Fruit fly (Drosophila melanogaster) whole organism, embryonic: ENCODE measurements around the gene Ugt316A1.

Experiments
- Atf-2 ChIP-seq: fragments of 200-800 bp; sonication (Bioruptor generic); optimal IDR thresholded peaks from 2 replicates; lab custom pipeline; 2016; ENCODE audit warnings: missing biosample characterization, missing genetic modification characterization
- B-H2 ChIP-seq: fragments of 200-800 bp; sonication (Bioruptor generic); optimal IDR thresholded peaks from 2 replicates; lab custom pipeline; 2018; ENCODE audit warnings: missing biosample characterization, mild to moderate bottlenecking, missing genetic modification characterization
- CG10209 ChIP-seq: fragments of 200-800 bp; sonication (Bioruptor generic); optimal IDR thresholded peaks from 3 replicates; lab custom pipeline; 2017; ENCODE audit warnings: missing biosample characterization, mild to moderate bottlenecking, missing genetic modification characterization, missing genetic modification reagents
- CG12299 ChIP-seq: fragments of 200-800 bp; sonication (Bioruptor generic); optimal IDR thresholded peaks from 2 replicates; lab custom pipeline; 2018; ENCODE audit warnings: missing biosample characterization, mild to moderate bottlenecking, missing genetic modification characterization
- CG1233 ChIP-seq: fragments of 200-800 bp; sonication (Bioruptor generic); optimal IDR thresholded peaks from 4 replicates; lab custom pipeline; 2018; ENCODE audit warnings: missing biosample characterization, mild to moderate bottlenecking, missing genetic modification characterization
- CG12391 ChIP-seq: fragments of 200-800 bp; sonication (Bioruptor generic); optimal IDR thresholded peaks from 3 replicates; lab custom pipeline; 2018; ENCODE audit warnings: missing biosample characterization, mild to moderate bottlenecking, missing genetic modification characterization, moderate library complexity
- CG1832 ChIP-seq: fragments of 200-800 bp; sonication (Bioruptor generic); optimal IDR thresholded peaks from 2 replicates; lab custom pipeline; 2017; ENCODE audit warnings: missing biosample characterization, mild to moderate bottlenecking, missing genetic modification characterization, inconsistent platforms
- CG18619 ChIP-seq: fragments of 200-800 bp; sonication (Bioruptor generic); optimal IDR thresholded peaks from 3 replicates; lab custom pipeline; 2017; ENCODE audit warnings: missing biosample characterization, mild to moderate bottlenecking, missing genetic modification characterization
- CG2202 ChIP-seq: fragments of 200-800 bp; sonication (Bioruptor generic); optimal IDR thresholded peaks from 2 replicates; lab custom pipeline; 2018; ENCODE audit warnings: missing biosample characterization, mild to moderate bottlenecking, missing genetic modification characterization
- CG3726 ChIP-seq: fragments of 200-800 bp; sonication (Bioruptor generic); IDR thresholded peaks from 3 replicates; pipeline ENCODE4, ENCODE4 v1.3.6; 2022; ENCODE audit warnings: missing biosample characterization, missing genetic modification characterization
- CG3847 ChIP-seq: fragments of 200-800 bp; sonication (Bioruptor generic); IDR thresholded peaks from 2 replicates; pipeline ENCODE4 v1.3.6; 2022; ENCODE audit warnings: missing biosample characterization, missing genetic modification characterization
- CG3995 ChIP-seq: fragments of 200-800 bp; sonication (Bioruptor generic); optimal IDR thresholded peaks from 3 replicates; lab custom pipeline; 2016; ENCODE audit warnings: missing biosample characterization, missing genetic modification characterization
- CG4360 ChIP-seq: fragments of 200-800 bp; sonication (Bioruptor generic); IDR thresholded peaks from 2 replicates; pipeline ENCODE4 v1.3.6; 2022; ENCODE audit warnings: missing biosample characterization, missing genetic modification characterization
- CG4404 ChIP-seq: fragments of 200-800 bp; sonication (Bioruptor generic); IDR thresholded peaks from 2 replicates; pipeline ENCODE4 v1.3.6; 2022; ENCODE audit warnings: missing biosample characterization, missing genetic modification characterization
- CG5953 ChIP-seq: fragments of 200-800 bp; sonication (Bioruptor generic); IDR thresholded peaks from 2 replicates; pipeline ENCODE4 v1.3.6; 2022; ENCODE audit warnings: missing biosample characterization, missing genetic modification characterization
- CG6813 ChIP-seq: fragments of 200-800 bp; sonication (Bioruptor generic); optimal IDR thresholded peaks from 2 replicates; lab custom pipeline; 2017; ENCODE audit warnings: missing biosample characterization, missing genetic modification characterization, mild to moderate bottlenecking, moderate library complexity, missing genetic modification reagents
- CG8089 ChIP-seq: fragments of 200-800 bp; sonication (Bioruptor generic); optimal IDR thresholded peaks from 3 replicates; lab custom pipeline; 2016; ENCODE audit warnings: missing biosample characterization, missing genetic modification characterization
- CG8924 ChIP-seq: fragments of 200-800 bp; optimal IDR thresholded peaks from 3 replicates; lab custom pipeline; 2019; ENCODE audit warnings: missing biosample characterization, mild to moderate bottlenecking, missing genetic modification characterization, moderate library complexity
- CG9437 ChIP-seq: fragments of 200-800 bp; sonication (Bioruptor generic); optimal IDR thresholded peaks from 2 replicates; lab custom pipeline; 2018; ENCODE audit warnings: missing biosample characterization, mild to moderate bottlenecking, missing genetic modification characterization
- D ChIP-seq, 2 experiments: fragments of 200-800 bp in 1 of 2; fragments of >200 bp in 1 of 2; sonication (Bioruptor generic) in 1 of 2; optimal IDR thresholded peaks; 2 replicates in 1 of 2; 3 replicates in 1 of 2; lab custom pipeline; 2017; ENCODE audit warnings: mild to moderate bottlenecking in 1 of 2, missing biosample characterization in 1 of 2, missing genetic modification characterization in 1 of 2, missing genetic modification reagents in 1 of 2
- Dek ChIP-seq: fragments of 200-800 bp; sonication (Bioruptor generic); optimal IDR thresholded peaks from 3 replicates; lab custom pipeline; 2019; ENCODE audit warnings: missing biosample characterization, mild to moderate bottlenecking, missing genetic modification characterization, moderate library complexity
- Dll ChIP-seq: fragments of 200-800 bp; sonication (Bioruptor generic); IDR thresholded peaks from 4 replicates; pipeline ENCODE4 v1.3.6; 2022; ENCODE audit warnings: missing biosample characterization, missing genetic modification characterization; ENCODE audit not compliant: partially characterized antibody
- E2f2 ChIP-seq: fragments of 200-800 bp; sonication (Bioruptor generic); IDR thresholded peaks from 2 replicates; pipeline ENCODE4 v1.3.6; 2022; ENCODE audit warnings: missing biosample characterization, missing genetic modification characterization
- H15 ChIP-seq: fragments of 200-800 bp; sonication (Bioruptor generic); IDR thresholded peaks from 3 replicates; pipeline ENCODE4 v1.3.6; 2022; ENCODE audit warnings: missing biosample characterization, missing genetic modification characterization
- Hmr ChIP-seq: fragments of 200-800 bp; sonication (Bioruptor generic); optimal IDR thresholded peaks from 3 replicates; lab custom pipeline; 2017; ENCODE audit warnings: mild to moderate bottlenecking, missing biosample characterization, missing genetic modification reagents, missing genetic modification characterization
- Poxn ChIP-seq: fragments of 200-800 bp; sonication (Bioruptor generic); IDR thresholded peaks from 2 replicates; pipeline ENCODE4 v1.3.6; 2022; ENCODE audit warnings: missing biosample characterization, missing genetic modification characterization
- Rx ChIP-seq: fragments of 200-800 bp; sonication (Bioruptor generic); IDR thresholded peaks from 2 replicates; pipeline ENCODE4 v1.3.6; 2022; ENCODE audit warnings: missing biosample characterization, missing genetic modification characterization
- Sry-β ChIP-seq: fragments of 200-800 bp; sonication (Bioruptor generic); optimal IDR thresholded peaks from 2 replicates; lab custom pipeline; 2018; ENCODE audit warnings: missing biosample characterization, mild to moderate bottlenecking, missing genetic modification characterization, moderate library complexity
- Trl ChIP-seq, 3 experiments: fragments of >200 bp in 2 of 3; fragments of 200-800 bp in 1 of 3; sonication (Bioruptor generic) in 1 of 3; optimal IDR thresholded peaks; 2 replicates in 1 of 3; 3 replicates in 2 of 3; lab custom pipeline; 2016 to 2017; ENCODE audit warnings: missing biosample characterization in 1 of 3, missing genetic modification characterization in 1 of 3
- Usf ChIP-seq: fragments of 200-800 bp; sonication (Bioruptor generic); optimal IDR thresholded peaks from 2 replicates; lab custom pipeline; 2017; ENCODE audit warnings: missing genotype, missing biosample characterization, missing genetic modification characterization
- Vsx1 ChIP-seq: fragments of 200-800 bp; sonication (Bioruptor generic); optimal IDR thresholded peaks from 2 replicates; lab custom pipeline; 2017; ENCODE audit warnings: missing biosample characterization, mild to moderate bottlenecking, missing genetic modification characterization, missing genetic modification reagents
- ap ChIP-seq: fragments of 200-800 bp; sonication (Bioruptor generic); IDR thresholded peaks from 2 replicates; pipeline ENCODE4 v1.3.6; 2022; ENCODE audit warnings: missing biosample characterization, missing genetic modification characterization
- bowl ChIP-seq: fragments of 200-800 bp; sonication (Bioruptor generic); IDR thresholded peaks from 2 replicates; pipeline ENCODE4 v1.3.6; 2022; ENCODE audit warnings: missing biosample characterization, missing genetic modification characterization
- fd102C ChIP-seq: fragments of 200-800 bp; sonication (Bioruptor generic); optimal IDR thresholded peaks from 2 replicates; lab custom pipeline; 2018; ENCODE audit warnings: missing biosample characterization, mild to moderate bottlenecking, missing genetic modification characterization, moderate library complexity
- fu2 ChIP-seq: fragments of 200-800 bp; sonication (Bioruptor generic); optimal IDR thresholded peaks from 2 replicates; lab custom pipeline; 2016; ENCODE audit warnings: missing biosample characterization, missing genetic modification characterization
- gce ChIP-seq: fragments of 200-800 bp; sonication (Bioruptor generic); IDR thresholded peaks from 3 replicates; pipeline ENCODE4 v1.3.6; 2022; ENCODE audit warnings: missing biosample characterization, missing genetic modification characterization
- gt ChIP-seq: fragments of 200-800 bp; sonication (Bioruptor generic); IDR thresholded peaks from 2 replicates; pipeline ENCODE4 v1.3.6; 2022; ENCODE audit warnings: missing biosample characterization, missing genetic modification characterization
- ham ChIP-seq: fragments of 200-800 bp; sonication (Bioruptor generic); IDR thresholded peaks from 2 replicates; pipeline ENCODE4 v1.3.6; 2022; ENCODE audit warnings: missing biosample characterization, missing genetic modification characterization
- hb ChIP-seq: fragments of 200-800 bp; sonication (Bioruptor generic); IDR thresholded peaks from 3 replicates; pipeline ENCODE4 v1.3.6; 2022; ENCODE audit warnings: missing biosample characterization, missing genetic modification characterization; ENCODE audit not compliant: partially characterized antibody
- jigr1 ChIP-seq: fragments of 200-800 bp; sonication (Bioruptor generic); IDR thresholded peaks from 3 replicates; pipeline ENCODE4 v1.3.6; 2022; ENCODE audit warnings: missing biosample characterization, missing genetic modification characterization
- kni ChIP-seq: fragments of 200-800 bp; sonication (Bioruptor generic); optimal IDR thresholded peaks from 3 replicates; lab custom pipeline; 2017; ENCODE audit warnings: mild to moderate bottlenecking, missing biosample characterization, missing genetic modification reagents, missing genetic modification characterization
- mam ChIP-seq: fragments of 200-800 bp; sonication (Bioruptor generic); optimal IDR thresholded peaks from 3 replicates; lab custom pipeline; 2016; ENCODE audit warnings: missing biosample characterization, missing genetic modification characterization
- onecut ChIP-seq: fragments of 200-800 bp; sonication (Bioruptor generic); IDR thresholded peaks from 2 replicates; pipeline ENCODE4 v1.3.6; 2022; ENCODE audit warnings: missing biosample characterization, missing genetic modification characterization
- otp ChIP-seq: fragments of 200-800 bp; sonication (Bioruptor generic); IDR thresholded peaks from 3 replicates; pipeline ENCODE4, ENCODE4 v1.3.6; 2022; ENCODE audit warnings: missing biosample characterization, missing genetic modification characterization
- repo ChIP-seq: fragments of 200-800 bp; sonication (Bioruptor generic); optimal IDR thresholded peaks from 2 replicates; lab custom pipeline; 2016; ENCODE audit warnings: missing biosample characterization, missing genetic modification characterization
- unpg ChIP-seq: fragments of 200-800 bp; sonication (Bioruptor generic); optimal IDR thresholded peaks from 3 replicates; lab custom pipeline; 2018; ENCODE audit warnings: missing biosample characterization, mild to moderate bottlenecking, missing genetic modification characterization, moderate library complexity
- wek ChIP-seq: fragments of 200-800 bp; sonication (Bioruptor generic); optimal IDR thresholded peaks from 3 replicates; lab custom pipeline; 2018; ENCODE audit warnings: missing biosample characterization, mild to moderate bottlenecking, missing genetic modification characterization, moderate library complexity
- wor ChIP-seq: fragments of 200-800 bp; sonication (Bioruptor generic); IDR thresholded peaks from 2 replicates; pipeline ENCODE4 v1.3.6; 2022; ENCODE audit warnings: missing biosample characterization, missing genetic modification characterization

Gene Ugt316A1

DNA sequence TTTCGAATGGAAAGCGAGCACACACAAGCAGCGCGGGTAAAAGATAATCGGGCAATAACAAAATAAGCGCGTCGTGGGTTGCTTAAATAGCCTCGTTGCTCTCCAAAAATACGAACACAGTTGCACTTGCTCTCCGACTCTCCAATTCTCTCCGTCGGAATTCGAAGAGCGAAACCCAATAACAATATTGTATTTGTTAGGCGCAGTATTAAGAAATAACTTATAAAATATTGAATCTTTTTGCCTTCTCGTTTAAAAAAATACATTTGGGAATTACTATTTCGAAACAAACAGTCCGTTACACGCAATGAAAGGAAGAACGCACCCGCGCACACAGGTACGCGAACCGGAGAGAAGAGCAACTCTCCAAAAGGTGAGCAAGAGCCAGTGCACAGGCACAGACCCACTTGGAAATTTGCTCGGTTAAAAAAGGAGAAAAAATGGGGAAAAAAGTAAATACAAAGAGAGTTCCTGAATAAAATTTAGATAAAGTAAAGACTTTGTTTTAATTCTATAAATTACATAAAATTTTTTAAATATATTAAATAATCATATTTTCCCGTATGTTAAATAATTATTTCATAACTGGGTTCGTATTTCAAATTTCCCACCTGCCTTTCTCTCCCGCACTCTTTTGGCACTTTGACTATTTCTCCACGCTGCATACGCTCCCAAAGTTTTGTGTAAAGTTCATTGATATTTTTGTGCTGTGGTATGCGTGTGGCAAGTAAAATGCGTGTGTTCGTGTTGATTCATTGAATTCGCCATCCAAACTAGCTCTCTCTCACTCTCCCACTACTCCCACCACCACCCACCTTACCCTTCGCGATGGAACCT is 24.0 kb upstream of the Ugt316A1 start, which contains the start of gene Mkp3 (continued):
- peak; percentile 41 for TF ChIP-seq ham (GFP tag; lab: Robert Waterston, UW)
- peak; percentile 55 for TF ChIP-seq CG3995 (GFP tag; lab: Kevin White, UChicago)
- peak; percentile 87 for TF ChIP-seq CG10209 (GFP tag; lab: Kevin White, UChicago)
- TF ChIP-seq Usf (GFP tag; lab: Kevin White, UChicago): peak; percentile 64
- TF ChIP-seq CG1233 (GFP tag; lab: Kevin White, UChicago): peak; percentile 84
- TF ChIP-seq H15 (GFP tag; lab: Robert Waterston, UW): peak; percentile 76
- TF ChIP-seq CG4360: peak; percentile 42
- TF ChIP-seq CG5953: peak; percentile 65; the same call in 1 of the 2 replicates
- no peak for TF ChIP-seq Dll
- TF ChIP-seq repo (GFP tag; lab: Kevin White, UChicago): no peak
- TF ChIP-seq mam (GFP tag; lab: Kevin White, UChicago): peak; percentile 31
- TF ChIP-seq jigr1 (GFP tag; lab: Robert Waterston, UW): no peak
- peak; percentile 74 for TF ChIP-seq E2f2 (GFP tag; lab: Robert Waterston, UW)
- TF ChIP-seq unpg (GFP tag; lab: Kevin White, UChicago): peak; percentile 94
- peak; percentile 47; the same call in 1 of the 3 replicates for TF ChIP-seq otp (GFP tag; lab: Robert Waterston, UW)
- TF ChIP-seq Sry-β (GFP tag; lab: Kevin White, UChicago): no peak
- TF ChIP-seq fu2: peak; percentile 17
- TF ChIP-seq wor (GFP tag; lab: Robert Waterston, UW): peak; percentile 79
- TF ChIP-seq Atf-2 (GFP tag; lab: Kevin White, UChicago): no peak
- TF ChIP-seq Poxn (GFP tag; lab: Robert Waterston, UW): peak; percentile 65
- TF ChIP-seq CG12299: peak; percentile 86
- TF ChIP-seq CG2202 (tag; lab: Kevin White, UChicago): peak; percentile 55
- peak; percentile 66 for TF ChIP-seq Rx (GFP tag; lab: Robert Waterston, UW)
- peak; percentile 93 for TF ChIP-seq Dek (tag; lab: Kevin White, UChicago)
- peak; percentile 77 for TF ChIP-seq onecut (GFP tag; lab: Robert Waterston, UW)
- TF ChIP-seq Hmr (GFP tag; lab: Kevin White, UChicago): peak; percentile 97
- TF ChIP-seq CG1832 (GFP tag; lab: Kevin White, UChicago): no peak
- peak; percentile 91 to 94 for TF ChIP-seq Trl (optimal IDR thresholded peaks at IDR 0.05; lab: Kevin White, UChicago)
- TF ChIP-seq Trl (GFP tag; optimal IDR thresholded peaks at IDR 0.05; lab: Kevin White, UChicago): peak; percentile 33
- peak; percentile 93 for TF ChIP-seq CG6813 (GFP tag; lab: Kevin White, UChicago)
- TF ChIP-seq CG3726 (GFP tag; lab: Robert Waterston, UW): peak; percentile 80; the same call in 1 of the 3 replicates
- TF ChIP-seq CG12391 (tag; lab: Kevin White, UChicago): peak; percentile 91
- TF ChIP-seq kni: no peak
- peak; percentile 91 for TF ChIP-seq CG3847 (GFP tag; lab: Robert Waterston, UW)
- peak; percentile 12 for TF ChIP-seq wek (GFP tag; lab: Kevin White, UChicago)
- peak; percentile 87 for TF ChIP-seq B-H2
- peak; percentile 91 for TF ChIP-seq CG8924 (tag; lab: Kevin White, UChicago)
- peak; percentile 83 for TF ChIP-seq Vsx1 (GFP tag; lab: Kevin White, UChicago)
- peak; percentile 74 for TF ChIP-seq CG4404 (GFP tag; lab: Robert Waterston, UW)
- no peak for TF ChIP-seq hb
- TF ChIP-seq ap (GFP tag; lab: Robert Waterston, UW): peak; percentile 76
- TF ChIP-seq D (optimal IDR thresholded peaks at IDR 0.05; lab: Kevin White, UChicago): no peak
- TF ChIP-seq D (GFP tag; optimal IDR thresholded peaks at IDR 0.05; lab: Kevin White, UChicago): peak; percentile 85
- TF ChIP-seq CG8089: no peak
- TF ChIP-seq CG9437 (GFP tag; lab: Kevin White, UChicago): peak; percentile 80
- TF ChIP-seq fd102C: no peak
- peak; percentile 61 for TF ChIP-seq bowl (GFP tag; lab: Robert Waterston, UW)
- TF ChIP-seq CG18619 (GFP tag; lab: Kevin White, UChicago): peak; percentile 90
- TF ChIP-seq gce (GFP tag; lab: Robert Waterston, UW): peak; percentile 73; the same call in 2 of the 3 replicates
- TF ChIP-seq gt (GFP tag; lab: Robert Waterston, UW): peak; percentile 61
